Worm (Caenorhabditis elegans) whole organism, midembryonic: Measurements from ENCODE around the gene ccep-135.

ENCODE experiments used
- T22C8.4 ChIP-seq: fragments of 200-800 bp; sonication (Bioruptor generic); IDR thresholded peaks from 2 replicates; pipeline ENCODE4 v1.3.6; 2022; ENCODE audit warnings: missing genetic modification characterization, missing compliant biosample characterization
- cog-1 ChIP-seq: sonication (generic microtip); optimal IDR thresholded peaks from 2 replicates; lab custom pipeline; 2016; ENCODE audit warnings: missing genetic modification characterization, missing compliant biosample characterization
- flt-1 ChIP-seq: fragments of 200-800 bp; sonication (Bioruptor generic); IDR thresholded peaks from 2 replicates; pipeline ENCODE4 v1.3.6; 2022; ENCODE audit warnings: missing genetic modification characterization, missing compliant biosample characterization
- klf-2 ChIP-seq: fragments of 200-800 bp; sonication (Bioruptor generic); conservative IDR thresholded peaks from 2 replicates; pipeline ENCODE4 v1.3.6; 2022; ENCODE audit warnings: missing genetic modification reagents, missing genetic modification characterization, missing compliant biosample characterization
- med-1 ChIP-seq: sonication (generic microtip); optimal IDR thresholded peaks from 2 replicates; lab custom pipeline; 2017; ENCODE audit warnings: missing genetic modification characterization, mild to moderate bottlenecking, missing compliant biosample characterization, antibody characterized with exemption, missing genetic modification reagents; ENCODE audit not compliant: insufficient read depth
- ref-1 ChIP-seq: fragments of 200-800 bp; sonication (Bioruptor generic); conservative IDR thresholded peaks from 2 replicates; pipeline ENCODE4 v1.3.6; 2022; ENCODE audit warnings: missing genetic modification reagents, missing genetic modification characterization, missing compliant biosample characterization
- tab-1 ChIP-seq: fragments of 200-800 bp; sonication (Bioruptor generic); IDR thresholded peaks from 2 replicates; pipeline ENCODE4 v1.3.6; 2022; ENCODE audit warnings: missing genetic modification characterization, missing compliant biosample characterization
- ztf-23 ChIP-seq: fragments of 200-800 bp; sonication (Bioruptor generic); IDR thresholded peaks from 2 replicates; pipeline ENCODE4 v1.3.6; 2022; ENCODE audit warnings: missing genetic modification reagents, missing genetic modification characterization, missing compliant biosample characterization
- ztf-29 ChIP-seq: fragments of 200-800 bp; sonication (Bioruptor generic); IDR thresholded peaks from 2 replicates; pipeline ENCODE4 v1.3.6; 2022; ENCODE audit warnings: missing genetic modification reagents, missing genetic modification characterization, missing compliant biosample characterization

The ccep-135 gene

ce11 chrIII:3139144-3139543 is 47.5 kb downstream of the ccep-135 start, which contains the start of gene mec-12:
Gene mec-12 (minus strand): TSS chrIII:3139234.
- TF ChIP-seq ztf-23 (GFP tag; lab: Robert Waterston, UW) (no peak), tab-1 (no peak)

ce11 chrIII:3140227-3140626 is 48.6 kb downstream of the ccep-135 start:
- no peak for TF ChIP-seq tab-1

ce11 chrIII:3142078-3142477 is 50.4 kb downstream of the ccep-135 start:
- TF ChIP-seq med-1 (no peak), ztf-23 (GFP tag; lab: Robert Waterston, UW) (no peak), ref-1 (GFP tag; lab: Robert Waterston, UW) (no peak), klf-2 (GFP tag; lab: Robert Waterston, UW) (no peak), flt-1 (GFP tag; lab: Robert Waterston, UW) (no peak), T22C8.4 (GFP tag; lab: Robert Waterston, UW) (no peak), cog-1 (tag; lab: Kevin White, UChicago) (no peak), tab-1 (no peak), ztf-29 (GFP tag; lab: Robert Waterston, UW) (no peak)

ce11 chrIII:3143657-3144056 is 52.0 kb downstream of the ccep-135 start, which contains the start of gene C44B11.4:
Gene C44B11.4 (minus strand): TSS chrIII:3143757.
- TF ChIP-seq tab-1 (no peak), ztf-23 (GFP tag; lab: Robert Waterston, UW) (no peak), cog-1 (tag; lab: Kevin White, UChicago) (no peak), med-1 (no peak), ref-1 (GFP tag; lab: Robert Waterston, UW) (no peak), klf-2 (GFP tag; lab: Robert Waterston, UW) (no peak), ztf-29 (GFP tag; lab: Robert Waterston, UW) (no peak), flt-1 (GFP tag; lab: Robert Waterston, UW) (no peak), T22C8.4 (GFP tag; lab: Robert Waterston, UW) (no peak)
